ENCODE assay signal across 2 fruit fly cellular contexts in genomic region chr2L:20082155-20082964, dm6.
TF ChIP-seq lines count a peak whose summit lies in the region.

No protein-coding gene starts in this region.

TF ChIP-seq in whole organism, embryonic, 481 proteins besides CTCF, POLR2A, EP300 and RAD21 (continued from another document and continues in another):
- no peak for TF ChIP-seq CG8290 (GFP tag; optimal IDR thresholded peaks at IDR 0.05; lab: Kevin White, UChicago)
- TF ChIP-seq CG8290 (tag; optimal IDR thresholded peaks at IDR 0.05; lab: Kevin White, UChicago) = no peak
- no peak for TF ChIP-seq repo (GFP tag; optimal IDR thresholded peaks at IDR 0.05; lab: Kevin White, UChicago)
- no peak for TF ChIP-seq CG9609 (GFP tag; optimal IDR thresholded peaks at IDR 0.05; lab: Kevin White, UChicago)
- no peak for TF ChIP-seq salm (tag; optimal IDR thresholded peaks at IDR 0.05; lab: Kevin White, UChicago)
- TF ChIP-seq ase (GFP tag; IDR thresholded peaks at IDR 0.05; lab: Robert Waterston, UW) = no peak
- TF ChIP-seq CG17612 (GFP tag; IDR thresholded peaks at IDR 0.05; lab: Robert Waterston, UW) = no peak
- no peak for TF ChIP-seq zfh2 (GFP tag; optimal IDR thresholded peaks at IDR 0.05; lab: Kevin White, UChicago)
- no peak for TF ChIP-seq Atf3 (GFP tag; optimal IDR thresholded peaks at IDR 0.05; lab: Kevin White, UChicago)
- peak; percentile 95 for TF ChIP-seq Meics (GFP tag; optimal IDR thresholded peaks at IDR 0.05; lab: Kevin White, UChicago)
- peak; percentile 6 for TF ChIP-seq gem (tag; optimal IDR thresholded peaks at IDR 0.05; lab: Kevin White, UChicago)
- 0 out of 3 replicates have a peak, but pooled peaks have one; percentile 41 for TF ChIP-seq ken (GFP tag; IDR thresholded peaks at IDR 0.05; lab: Robert Waterston, UW)
- TF ChIP-seq CG10654 (GFP tag; optimal IDR thresholded peaks at IDR 0.05; lab: Kevin White, UChicago) = no peak
- no peak for TF ChIP-seq CG9727 (GFP tag; optimal IDR thresholded peaks at IDR 0.05; lab: Kevin White, UChicago)
- TF ChIP-seq Lim3 (GFP tag; IDR thresholded peaks at IDR 0.05; lab: Robert Waterston, UW) = no peak
- TF ChIP-seq eyg (GFP tag; optimal IDR thresholded peaks at IDR 0.05; lab: Kevin White, UChicago) = no peak
- TF ChIP-seq Oaz (GFP tag; IDR thresholded peaks at IDR 0.05; lab: Robert Waterston, UW) = no peak
- no peak for TF ChIP-seq stc (GFP tag; IDR thresholded peaks at IDR 0.05; lab: Robert Waterston, UW)
- TF ChIP-seq Ptx1 (GFP tag; IDR thresholded peaks at IDR 0.05; lab: Robert Waterston, UW) = no peak
- no peak for TF ChIP-seq ranshi (GFP tag; IDR thresholded peaks at IDR 0.05; lab: Robert Waterston, UW)
- TF ChIP-seq pan (optimal IDR thresholded peaks at IDR 0.05; lab: Kevin White, UChicago) = no peak
- no peak for TF ChIP-seq pan (GFP tag; optimal IDR thresholded peaks at IDR 0.05 in 1 of 2, IDR thresholded peaks at IDR 0.05 in 1 of 2)
- no peak for TF ChIP-seq Rx (GFP tag; IDR thresholded peaks at IDR 0.05; lab: Robert Waterston, UW)
- TF ChIP-seq Doc3 (GFP tag; IDR thresholded peaks at IDR 0.05; lab: Robert Waterston, UW; ENCODE audit: partially characterized antibody) = no peak
- TF ChIP-seq CG30431 (GFP tag; optimal IDR thresholded peaks at IDR 0.05; lab: Kevin White, UChicago) = no peak
- no peak for TF ChIP-seq phol (tag; optimal IDR thresholded peaks at IDR 0.05; lab: Kevin White, UChicago)
- TF ChIP-seq CG4854 (GFP tag; optimal IDR thresholded peaks at IDR 0.05; lab: Kevin White, UChicago) = no peak
- no peak for TF ChIP-seq seq (GFP tag; IDR thresholded peaks at IDR 0.05; lab: Robert Waterston, UW)
- TF ChIP-seq Chrac-16 (GFP tag; optimal IDR thresholded peaks at IDR 0.05; lab: Kevin White, UChicago) = no peak
- TF ChIP-seq sens (GFP tag; lab: Kevin White, UChicago) = peak; percentile 21
- no peak for TF ChIP-seq CG12219 (GFP tag; optimal IDR thresholded peaks at IDR 0.05; lab: Kevin White, UChicago)
- no peak for TF ChIP-seq CG7357 (GFP tag; IDR thresholded peaks at IDR 0.05; lab: Robert Waterston, UW)
- TF ChIP-seq CG14710 (tag; optimal IDR thresholded peaks at IDR 0.05; lab: Kevin White, UChicago) = no peak
- no peak for TF ChIP-seq Sry-δ (GFP tag; optimal IDR thresholded peaks at IDR 0.05; lab: Kevin White, UChicago)
- TF ChIP-seq gsb-n (tag; optimal IDR thresholded peaks at IDR 0.05; lab: Kevin White, UChicago) = no peak
- no peak for TF ChIP-seq Ada2b (GFP tag; IDR thresholded peaks at IDR 0.05; lab: Robert Waterston, UW)
- no peak for TF ChIP-seq inv (GFP tag; IDR thresholded peaks at IDR 0.05; lab: Robert Waterston, UW; ENCODE audit: partially characterized antibody)
- no peak for TF ChIP-seq bsh (GFP tag; optimal IDR thresholded peaks at IDR 0.05; lab: Kevin White, UChicago)
- no peak for TF ChIP-seq CG2875 (GFP tag; optimal IDR thresholded peaks at IDR 0.05; lab: Kevin White, UChicago)
- no peak for TF ChIP-seq br (optimal IDR thresholded peaks at IDR 0.05; lab: Kevin White, UChicago)
- no peak for TF ChIP-seq sima (GFP tag; optimal IDR thresholded peaks at IDR 0.05; lab: Kevin White, UChicago)
- no peak for TF ChIP-seq CG3163 (GFP tag; optimal IDR thresholded peaks at IDR 0.05; lab: Kevin White, UChicago)
- TF ChIP-seq CG12299 (tag; optimal IDR thresholded peaks at IDR 0.05; lab: Kevin White, UChicago) = no peak
- no peak for TF ChIP-seq CG1792 (GFP tag; optimal IDR thresholded peaks at IDR 0.05; lab: Kevin White, UChicago)
- TF ChIP-seq CG32532 (GFP tag; IDR thresholded peaks at IDR 0.05; lab: Robert Waterston, UW) = no peak
- no peak for TF ChIP-seq z (GFP tag; IDR thresholded peaks at IDR 0.05; lab: Robert Waterston, UW)
- no peak for TF ChIP-seq CG13287 (GFP tag; IDR thresholded peaks at IDR 0.05; lab: Robert Waterston, UW; ENCODE audit: partially characterized antibody)
- peak; percentile 9 for TF ChIP-seq CG13296 (GFP tag; optimal IDR thresholded peaks at IDR 0.05; lab: Kevin White, UChicago)
- no peak for TF ChIP-seq CG34376 (GFP tag; optimal IDR thresholded peaks at IDR 0.05; lab: Kevin White, UChicago)
- TF ChIP-seq danr (GFP tag; IDR thresholded peaks at IDR 0.05; lab: Robert Waterston, UW) = no peak
- TF ChIP-seq gce (GFP tag; IDR thresholded peaks at IDR 0.05; lab: Robert Waterston, UW) = no peak
- TF ChIP-seq CG2120 (GFP tag; optimal IDR thresholded peaks at IDR 0.05; lab: Kevin White, UChicago) = peak; percentile 13
- TF ChIP-seq CG7372 (GFP tag; IDR thresholded peaks at IDR 0.05; lab: Robert Waterston, UW) = no peak
- no peak for TF ChIP-seq ara (GFP tag; IDR thresholded peaks at IDR 0.05; lab: Robert Waterston, UW)
- no peak for TF ChIP-seq CG7786 (GFP tag; optimal IDR thresholded peaks at IDR 0.05; lab: Kevin White, UChicago)
- no peak for TF ChIP-seq dpn (GFP tag; optimal IDR thresholded peaks at IDR 0.05; lab: Kevin White, UChicago)
- no peak for TF ChIP-seq HLH54F (GFP tag; optimal IDR thresholded peaks at IDR 0.05; lab: Kevin White, UChicago)
- TF ChIP-seq CG17186 (GFP tag; optimal IDR thresholded peaks at IDR 0.05; lab: Kevin White, UChicago) = no peak
- no peak for TF ChIP-seq tna (GFP tag; IDR thresholded peaks at IDR 0.05; lab: Robert Waterston, UW; ENCODE audit: partially characterized antibody)
- TF ChIP-seq ato (GFP tag; IDR thresholded peaks at IDR 0.05; lab: Robert Waterston, UW; ENCODE audit: partially characterized antibody) = no peak
- peak; percentile 4 for TF ChIP-seq Hmr (GFP tag; optimal IDR thresholded peaks at IDR 0.05; lab: Kevin White, UChicago)
- TF ChIP-seq Hsf (GFP tag; optimal IDR thresholded peaks at IDR 0.05; lab: Kevin White, UChicago) = no peak
- TF ChIP-seq Ssrp (tag; optimal IDR thresholded peaks at IDR 0.05; lab: Kevin White, UChicago) = no peak
- TF ChIP-seq Dp (GFP tag; optimal IDR thresholded peaks at IDR 0.05; lab: Kevin White, UChicago) = no peak
- no peak for TF ChIP-seq CG34224 (GFP tag; IDR thresholded peaks at IDR 0.05; lab: Robert Waterston, UW; ENCODE audit: partially characterized antibody)
- TF ChIP-seq CG18011 (GFP tag; optimal IDR thresholded peaks at IDR 0.05; lab: Kevin White, UChicago) = no peak
- TF ChIP-seq Bteb2 (GFP tag; optimal IDR thresholded peaks at IDR 0.05; lab: Kevin White, UChicago) = no peak
- no peak for TF ChIP-seq CG6272 (GFP tag; IDR thresholded peaks at IDR 0.05; lab: Robert Waterston, UW)
- no peak for TF ChIP-seq MESR4 (GFP tag; optimal IDR thresholded peaks at IDR 0.05; lab: Kevin White, UChicago)
- TF ChIP-seq slbo (GFP tag; IDR thresholded peaks at IDR 0.05; lab: Robert Waterston, UW) = peak; percentile 37; the same call in 1 of the 2 replicates

TF ChIP-seq in whole organism, prepupa, 60 proteins besides CTCF, POLR2A, EP300 and RAD21 (continued from another document):
- TF ChIP-seq fd85E (GFP tag; optimal IDR thresholded peaks at IDR 0.05; lab: Kevin White, UChicago) (no peak), Eip75B (GFP tag; optimal IDR thresholded peaks at IDR 0.05; lab: Kevin White, UChicago) (no peak), Ets21C (GFP tag; optimal IDR thresholded peaks at IDR 0.05; lab: Kevin White, UChicago) (no peak), CG9139 (GFP tag; optimal IDR thresholded peaks at IDR 0.05; lab: Kevin White, UChicago) (no peak), cyc (GFP tag; optimal IDR thresholded peaks at IDR 0.05; lab: Kevin White, UChicago) (no peak), Eip78C (GFP tag; lab: Kevin White, UChicago) (peak; percentile 63), dsx (GFP tag; optimal IDR thresholded peaks at IDR 0.05; lab: Kevin White, UChicago; ENCODE audit: poor library complexity, severe bottlenecking) (no peak), CG6808 (GFP tag; optimal IDR thresholded peaks at IDR 0.05; lab: Kevin White, UChicago) (peak; percentile 9), Hr4 (GFP tag; optimal IDR thresholded peaks at IDR 0.05; lab: Kevin White, UChicago) (no peak), acj6 (GFP tag; optimal IDR thresholded peaks at IDR 0.05; lab: Kevin White, UChicago) (no peak), CG32006 (GFP tag; optimal IDR thresholded peaks at IDR 0.05; lab: Kevin White, UChicago) (no peak), Hr38 (GFP tag; optimal IDR thresholded peaks at IDR 0.05; lab: Kevin White, UChicago) (no peak), svp (GFP tag; lab: Kevin White, UChicago) (peak; percentile 12), esn (GFP tag; optimal IDR thresholded peaks at IDR 0.05; lab: Kevin White, UChicago) (no peak), Blimp-1 (GFP tag; optimal IDR thresholded peaks at IDR 0.05; lab: Kevin White, UChicago) (no peak), net (GFP tag; optimal IDR thresholded peaks at IDR 0.05; lab: Kevin White, UChicago) (no peak), Eip93F (GFP tag; optimal IDR thresholded peaks at IDR 0.05; lab: Kevin White, UChicago) (no peak), CG8119 (GFP tag; IDR thresholded peaks at IDR 0.05; lab: Robert Waterston, UW) (no peak), Gug (GFP tag; IDR thresholded peaks at IDR 0.05; lab: Robert Waterston, UW) (no peak), CG6792 (GFP tag; optimal IDR thresholded peaks at IDR 0.05; lab: Kevin White, UChicago) (no peak), vri (GFP tag; optimal IDR thresholded peaks at IDR 0.05; lab: Kevin White, UChicago) (no peak), CG15336 (GFP tag; IDR thresholded peaks at IDR 0.05; lab: Robert Waterston, UW) (0 out of 2 replicates have a peak, but pooled peaks have one; percentile 20), spab (GFP tag; optimal IDR thresholded peaks at IDR 0.05; lab: Kevin White, UChicago) (no peak), Sox14 (GFP tag; optimal IDR thresholded peaks at IDR 0.05; lab: Kevin White, UChicago) (peak; percentile 25), Sox15 (GFP tag; optimal IDR thresholded peaks at IDR 0.05; lab: Kevin White, UChicago) (no peak), ss (GFP tag; optimal IDR thresholded peaks at IDR 0.05; lab: Kevin White, UChicago) (no peak), CG16779 (tag; optimal IDR thresholded peaks at IDR 0.05; lab: Kevin White, UChicago) (no peak), lz (GFP tag; optimal IDR thresholded peaks at IDR 0.05; lab: Kevin White, UChicago) (no peak), CG10631 (GFP tag; optimal IDR thresholded peaks at IDR 0.05; lab: Kevin White, UChicago) (no peak), OdsH (GFP tag; optimal IDR thresholded peaks at IDR 0.05; lab: Kevin White, UChicago) (no peak), fd59A (GFP tag; optimal IDR thresholded peaks at IDR 0.05; lab: Kevin White, UChicago) (no peak), topi (GFP tag; optimal IDR thresholded peaks at IDR 0.05; lab: Kevin White, UChicago) (no peak), Met (GFP tag; optimal IDR thresholded peaks at IDR 0.05; lab: Kevin White, UChicago) (no peak), pdm3 (GFP tag; optimal IDR thresholded peaks at IDR 0.05; lab: Kevin White, UChicago) (peak; percentile 1), Ets96B (tag; optimal IDR thresholded peaks at IDR 0.05; lab: Kevin White, UChicago) (no peak)
TF ChIP-seq in whole organism, prepupa: peak in this region for 7.
